Fruit fly (Drosophila melanogaster) whole organism, embryonic: ENCODE measurements around the gene CG31141.

Experiments used
- Antp ChIP-seq: fragments of 200-800 bp; sonication (Bioruptor generic); optimal IDR thresholded peaks from 3 replicates; lab custom pipeline; 2016; ENCODE audit warnings: missing biosample characterization, missing genetic modification characterization
- Bdp1 ChIP-seq: fragments of 200-800 bp; sonication (Bioruptor generic); optimal IDR thresholded peaks from 3 replicates; lab custom pipeline; 2016; ENCODE audit warnings: missing biosample characterization, missing genetic modification characterization
- CG10321 ChIP-seq: fragments of 200-800 bp; sonication (Bioruptor generic); IDR thresholded peaks from 2 replicates; pipeline ENCODE4 v1.3.6; 2022; ENCODE audit warnings: missing biosample characterization, missing genetic modification characterization
- CG11247 ChIP-seq: fragments of 200-800 bp; sonication (Bioruptor generic); IDR thresholded peaks from 2 replicates; pipeline ENCODE4 v1.3.6; 2022; ENCODE audit warnings: missing biosample characterization, missing genetic modification characterization
- CG11695 ChIP-seq: fragments of 200-800 bp; sonication (Bioruptor generic); IDR thresholded peaks from 3 replicates; pipeline ENCODE4 v1.3.6; 2022; ENCODE audit warnings: missing biosample characterization, missing genetic modification characterization
- CG13287 ChIP-seq: fragments of 200-800 bp; sonication (Bioruptor generic); IDR thresholded peaks from 2 replicates; pipeline ENCODE4 v1.3.6; 2022; ENCODE audit warnings: missing biosample characterization, missing genetic modification characterization; ENCODE audit not compliant: partially characterized antibody
- CG14710 ChIP-seq: fragments of 200-800 bp; sonication (Bioruptor generic); optimal IDR thresholded peaks from 3 replicates; lab custom pipeline; 2019; ENCODE audit warnings: missing biosample characterization, mild to moderate bottlenecking, missing genetic modification characterization, moderate library complexity
- CG15601 ChIP-seq: fragments of 200-800 bp; sonication (Bioruptor generic); optimal IDR thresholded peaks from 3 replicates; lab custom pipeline; 2019; ENCODE audit warnings: missing biosample characterization, mild to moderate bottlenecking, missing genetic modification characterization, moderate library complexity
- CG16815 ChIP-seq: fragments of 200-800 bp; sonication (Bioruptor generic); optimal IDR thresholded peaks from 3 replicates; lab custom pipeline; 2017; ENCODE audit warnings: missing biosample characterization, mild to moderate bottlenecking, missing genetic modification characterization
- CG17328 ChIP-seq: fragments of 200-800 bp; sonication (Bioruptor generic); IDR thresholded peaks from 2 replicates; pipeline ENCODE4 v1.3.6; 2022; ENCODE audit warnings: missing biosample characterization, missing genetic modification characterization
- CG17361 ChIP-seq: fragments of 200-800 bp; sonication (Bioruptor generic); IDR thresholded peaks from 3 replicates; pipeline ENCODE4 v1.3.6; 2022; ENCODE audit warnings: missing biosample characterization, missing genetic modification characterization
- CG17802 ChIP-seq: fragments of 200-800 bp; sonication (Bioruptor generic); optimal IDR thresholded peaks from 2 replicates; lab custom pipeline; 2018; ENCODE audit warnings: missing biosample characterization, mild to moderate bottlenecking, missing genetic modification characterization, moderate library complexity
- CG31365 ChIP-seq: fragments of 200-800 bp; sonication (Bioruptor generic); optimal IDR thresholded peaks from 2 replicates; lab custom pipeline; 2018; ENCODE audit warnings: missing biosample characterization, mild to moderate bottlenecking, missing genetic modification characterization
- CG3838 ChIP-seq: fragments of 200-800 bp; sonication (Bioruptor generic); optimal IDR thresholded peaks from 3 replicates; lab custom pipeline; 2016; ENCODE audit warnings: missing biosample characterization, missing genetic modification characterization
- CG3847 ChIP-seq: fragments of 200-800 bp; sonication (Bioruptor generic); IDR thresholded peaks from 2 replicates; pipeline ENCODE4 v1.3.6; 2022; ENCODE audit warnings: missing biosample characterization, missing genetic modification characterization
- CG6689 ChIP-seq: fragments of 200-800 bp; sonication (Bioruptor generic); IDR thresholded peaks from 2 replicates; pipeline ENCODE4 v1.3.6; 2022; ENCODE audit warnings: missing biosample characterization, missing genetic modification characterization
- CG6765 ChIP-seq: fragments of 200-800 bp; sonication (Bioruptor generic); optimal IDR thresholded peaks from 3 replicates; lab custom pipeline; 2017; ENCODE audit warnings: missing biosample characterization, mild to moderate bottlenecking, missing genetic modification characterization
- CG6854 ChIP-seq: fragments of 200-800 bp; sonication (Bioruptor generic); optimal IDR thresholded peaks from 3 replicates; lab custom pipeline; 2017; ENCODE audit warnings: missing biosample characterization, mild to moderate bottlenecking, missing genetic modification characterization
- CG7271 ChIP-seq: fragments of 200-800 bp; sonication (Bioruptor generic); optimal IDR thresholded peaks from 2 replicates; lab custom pipeline; 2018; ENCODE audit warnings: missing biosample characterization, mild to moderate bottlenecking, missing genetic modification characterization, moderate library complexity
- CG7556 ChIP-seq: fragments of 200-800 bp; sonication (Bioruptor generic); optimal IDR thresholded peaks from 2 replicates; lab custom pipeline; 2017; ENCODE audit warnings: missing biosample characterization, mild to moderate bottlenecking, missing genetic modification characterization
- CG8089 ChIP-seq: fragments of 200-800 bp; sonication (Bioruptor generic); optimal IDR thresholded peaks from 3 replicates; lab custom pipeline; 2016; ENCODE audit warnings: missing biosample characterization, missing genetic modification characterization
- CG8388 ChIP-seq: fragments of 200-800 bp; sonication (Bioruptor generic); optimal IDR thresholded peaks from 2 replicates; lab custom pipeline; 2019; ENCODE audit warnings: missing biosample characterization, mild to moderate bottlenecking, missing genetic modification characterization, moderate library complexity
- CG8765 ChIP-seq: fragments of 200-800 bp; sonication (Bioruptor generic); IDR thresholded peaks from 2 replicates; pipeline ENCODE4 v1.3.6; 2022; ENCODE audit warnings: missing biosample characterization, missing genetic modification characterization
- CG9876 ChIP-seq: fragments of 200-800 bp; sonication (Bioruptor generic); optimal IDR thresholded peaks from 2 replicates; lab custom pipeline; 2016; ENCODE audit warnings: missing biosample characterization, missing genetic modification characterization
- Doc3 ChIP-seq: fragments of 200-800 bp; sonication (Bioruptor generic); IDR thresholded peaks from 3 replicates; pipeline ENCODE4 v1.3.6; 2022; ENCODE audit warnings: missing biosample characterization, missing genetic modification characterization; ENCODE audit not compliant: partially characterized antibody
- Drgx ChIP-seq: fragments of 200-800 bp; sonication (Bioruptor generic); IDR thresholded peaks from 2 replicates; pipeline ENCODE4 v1.3.6; 2022; ENCODE audit warnings: missing biosample characterization, missing genetic modification characterization
- Eip74EF ChIP-seq, 2 experiments: fragments of 200-800 bp in 1 of 2; fragments of >200 bp in 1 of 2; sonication (Bioruptor generic) in 1 of 2; optimal IDR thresholded peaks; 2 replicates each; lab custom pipeline; 2017 to 2019; ENCODE audit warnings: missing biosample characterization in 2 of 2, missing genetic modification characterization in 2 of 2, mild to moderate bottlenecking in 1 of 2, moderate library complexity in 1 of 2
- HLHmδ ChIP-seq: fragments of 200-800 bp; sonication (Bioruptor generic); optimal IDR thresholded peaks from 2 replicates; lab custom pipeline; 2018; ENCODE audit warnings: missing biosample characterization, mild to moderate bottlenecking, missing genetic modification characterization, moderate library complexity
- Hr3 ChIP-seq: fragments of 200-800 bp; sonication (Bioruptor generic); optimal IDR thresholded peaks from 3 replicates; lab custom pipeline; 2016; ENCODE audit warnings: missing biosample characterization, missing genetic modification characterization
- MTF-1 ChIP-seq: fragments of 200-800 bp; sonication (Bioruptor generic); optimal IDR thresholded peaks from 2 replicates; lab custom pipeline; 2018; ENCODE audit warnings: missing biosample characterization, mild to moderate bottlenecking, missing genetic modification characterization, borderline replicate concordance
- Neu2 ChIP-seq: fragments of 200-800 bp; sonication (Bioruptor generic); optimal IDR thresholded peaks from 3 replicates; lab custom pipeline; 2016; ENCODE audit warnings: missing biosample characterization, missing genetic modification characterization, borderline replicate concordance
- Poxn ChIP-seq: fragments of 200-800 bp; sonication (Bioruptor generic); IDR thresholded peaks from 2 replicates; pipeline ENCODE4 v1.3.6; 2022; ENCODE audit warnings: missing biosample characterization, missing genetic modification characterization
- Sry-δ ChIP-seq: fragments of 200-800 bp; sonication (Bioruptor generic); optimal IDR thresholded peaks from 2 replicates; lab custom pipeline; 2016; ENCODE audit warnings: missing biosample characterization, missing genetic modification characterization
- ab ChIP-seq: fragments of 200-800 bp; sonication (Bioruptor generic); optimal IDR thresholded peaks from 2 replicates; lab custom pipeline; 2016; ENCODE audit warnings: missing biosample characterization, missing genetic modification characterization
- bab2 ChIP-seq: fragments of 200-800 bp; sonication (Bioruptor generic); optimal IDR thresholded peaks from 2 replicates; lab custom pipeline; 2016; ENCODE audit warnings: missing biosample characterization, missing genetic modification characterization
- bbx ChIP-seq: fragments of 200-800 bp; sonication (Bioruptor generic); IDR thresholded peaks from 2 replicates; pipeline ENCODE4 v1.3.6; 2022; ENCODE audit warnings: missing biosample characterization, missing genetic modification characterization; ENCODE audit not compliant: partially characterized antibody
- btn ChIP-seq: fragments of 200-800 bp; sonication (Bioruptor generic); optimal IDR thresholded peaks from 2 replicates; lab custom pipeline; 2016; ENCODE audit warnings: missing biosample characterization, missing genetic modification characterization
- en ChIP-seq: fragments of 200-800 bp; sonication (Bioruptor generic); optimal IDR thresholded peaks from 2 replicates; lab custom pipeline; 2016; ENCODE audit warnings: missing biosample characterization, missing genetic modification characterization
- gfzf ChIP-seq: fragments of 200-800 bp; sonication (Bioruptor generic); optimal IDR thresholded peaks from 2 replicates; lab custom pipeline; 2016; ENCODE audit warnings: missing biosample characterization, mild to moderate bottlenecking, missing genetic modification characterization, moderate library complexity
- hbn ChIP-seq: fragments of 200-800 bp; sonication (Bioruptor generic); IDR thresholded peaks from 2 replicates; pipeline ENCODE4 v1.3.6; 2022; ENCODE audit warnings: missing biosample characterization, missing genetic modification characterization; ENCODE audit not compliant: partially characterized antibody
- hkb ChIP-seq, 2 experiments: fragments of 200-800 bp in 1 of 2; fragments of >200 bp in 1 of 2; sonication (Bioruptor generic) in 1 of 2; IDR thresholded peaks in 1 of 2; optimal IDR thresholded peaks in 1 of 2; 2 replicates each; pipeline versions ENCODE4 v1.3.6 to Lab custom; 2017 to 2022; ENCODE audit warnings: missing biosample characterization in 1 of 2, missing genetic modification characterization in 1 of 2
- hth ChIP-seq: fragments of >200 bp; optimal IDR thresholded peaks from 2 replicates; lab custom pipeline; 2017; ENCODE audit warnings: inconsistent platforms
- nmo ChIP-seq: fragments of 200-800 bp; sonication (Bioruptor generic); optimal IDR thresholded peaks from 2 replicates; lab custom pipeline; 2018; ENCODE audit warnings: missing biosample characterization, mild to moderate bottlenecking, missing genetic modification characterization, moderate library complexity
- onecut ChIP-seq: fragments of 200-800 bp; sonication (Bioruptor generic); IDR thresholded peaks from 2 replicates; pipeline ENCODE4 v1.3.6; 2022; ENCODE audit warnings: missing biosample characterization, missing genetic modification characterization
- pan ChIP-seq, 4 experiments: fragments of >200 bp in 3 of 4; fragments of 200-800 bp in 1 of 4; sonication (Bioruptor generic) in 1 of 4; optimal IDR thresholded peaks in 3 of 4; IDR thresholded peaks in 1 of 4; 2 replicates each; pipeline versions ENCODE4 v1.3.6 to Lab custom; 2017 to 2022; ENCODE audit warnings: missing biosample characterization in 2 of 4, missing genetic modification characterization in 2 of 4, mixed read lengths in 1 of 4
- scrt ChIP-seq: fragments of 200-800 bp; sonication (Bioruptor generic); optimal IDR thresholded peaks from 2 replicates; lab custom pipeline; 2018; ENCODE audit warnings: missing biosample characterization, mild to moderate bottlenecking, missing genetic modification characterization, moderate library complexity
- sima ChIP-seq: fragments of 200-800 bp; sonication (Bioruptor generic); optimal IDR thresholded peaks from 2 replicates; lab custom pipeline; 2016; ENCODE audit warnings: missing biosample characterization, missing genetic modification characterization
- unpg ChIP-seq: fragments of 200-800 bp; sonication (Bioruptor generic); optimal IDR thresholded peaks from 3 replicates; lab custom pipeline; 2018; ENCODE audit warnings: missing biosample characterization, mild to moderate bottlenecking, missing genetic modification characterization, moderate library complexity
- vnd ChIP-seq: fragments of 200-800 bp; sonication (Bioruptor generic); IDR thresholded peaks from 3 replicates; pipeline ENCODE4 v1.3.6; 2022; ENCODE audit warnings: missing biosample characterization, missing genetic modification characterization; ENCODE audit not compliant: partially characterized antibody
- wor ChIP-seq: fragments of 200-800 bp; sonication (Bioruptor generic); IDR thresholded peaks from 2 replicates; pipeline ENCODE4 v1.3.6; 2022; ENCODE audit warnings: missing biosample characterization, missing genetic modification characterization

CG31141 gene

DNA sequence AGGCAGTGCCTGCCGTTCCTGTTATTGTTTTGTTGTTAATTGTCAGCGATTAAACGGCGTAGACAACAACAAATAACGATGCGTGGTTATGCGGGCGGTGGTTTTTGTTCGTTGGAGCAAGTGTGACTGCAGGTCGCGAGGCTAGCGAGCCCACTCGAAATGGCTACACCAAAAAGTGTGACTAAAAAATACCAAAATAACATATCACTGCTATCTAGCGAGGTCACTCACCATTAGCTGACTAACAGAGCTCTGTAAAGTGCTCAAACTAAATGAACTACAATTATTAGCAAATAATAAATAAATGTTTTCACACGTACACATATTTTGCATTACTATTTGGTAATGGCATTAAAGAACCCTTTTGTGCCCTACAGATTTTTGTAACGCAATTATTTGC, 33.2 kb upstream of the CG31141 start, which contains the start of gene Pli (continued):
- TF ChIP-seq hkb (optimal IDR thresholded peaks at IDR 0.05; lab: Kevin White, UChicago), result peak; percentile 6
- no peak for TF ChIP-seq hkb (GFP tag; IDR thresholded peaks at IDR 0.05; lab: Robert Waterston, UW)
- TF ChIP-seq CG8388, result peak; percentile 9
- TF ChIP-seq btn, result no peak
- TF ChIP-seq bab2, result no peak
- TF ChIP-seq CG7556, result no peak
- no peak for TF ChIP-seq CG6689
- TF ChIP-seq sima (GFP tag; lab: Kevin White, UChicago), result no peak
- no peak for TF ChIP-seq onecut (GFP tag; lab: Robert Waterston, UW)
- TF ChIP-seq CG11695, result no peak
- TF ChIP-seq bbx, result no peak
- peak; percentile 99 for TF ChIP-seq gfzf
- TF ChIP-seq Eip74EF (GFP tag; optimal IDR thresholded peaks at IDR 0.05; lab: Kevin White, UChicago), result peak in 1 of 2 experiments; percentile 40
- TF ChIP-seq CG9876 (GFP tag; lab: Kevin White, UChicago), result no peak
- TF ChIP-seq CG17328 (GFP tag; lab: Robert Waterston, UW), result no peak
- no peak for TF ChIP-seq CG13287 (GFP tag; lab: Robert Waterston, UW)
- TF ChIP-seq CG15601 (tag; lab: Kevin White, UChicago), result peak; percentile 49
- TF ChIP-seq Poxn (GFP tag; lab: Robert Waterston, UW), result no peak
- no peak for TF ChIP-seq CG11247 (GFP tag; lab: Robert Waterston, UW)
- no peak for TF ChIP-seq Drgx (GFP tag; lab: Robert Waterston, UW)
- TF ChIP-seq CG14710 (tag; lab: Kevin White, UChicago), result peak; percentile 69
- TF ChIP-seq CG10321 (GFP tag; lab: Robert Waterston, UW), result no peak
- no peak for TF ChIP-seq ab (GFP tag; lab: Kevin White, UChicago)
- TF ChIP-seq Neu2 (GFP tag; lab: Kevin White, UChicago), result no peak
- TF ChIP-seq hbn (GFP tag; lab: Robert Waterston, UW), result no peak
- TF ChIP-seq Bdp1 (GFP tag; lab: Kevin White, UChicago), result no peak
- TF ChIP-seq CG31365 (tag; lab: Kevin White, UChicago), result no peak
- TF ChIP-seq CG6854 (GFP tag; lab: Kevin White, UChicago), result no peak
- TF ChIP-seq nmo (GFP tag; lab: Kevin White, UChicago), result peak; percentile 68
- TF ChIP-seq en (GFP tag; lab: Kevin White, UChicago), result no peak
- TF ChIP-seq CG8765 (GFP tag; lab: Robert Waterston, UW), result no peak
- TF ChIP-seq scrt (GFP tag; lab: Kevin White, UChicago), result peak; percentile 30
- no peak for TF ChIP-seq CG16815 (GFP tag; lab: Kevin White, UChicago)
- peak; percentile 34 for TF ChIP-seq CG7271
- no peak for TF ChIP-seq CG17361 (GFP tag; lab: Robert Waterston, UW)
- TF ChIP-seq CG3847 (GFP tag; lab: Robert Waterston, UW), result no peak
- TF ChIP-seq CG6765 (GFP tag; lab: Kevin White, UChicago), result no peak
- TF ChIP-seq unpg (GFP tag; lab: Kevin White, UChicago), result peak; percentile 21
- peak; percentile 67 for TF ChIP-seq HLHmδ (GFP tag; lab: Kevin White, UChicago)
- no peak for TF ChIP-seq Hr3 (GFP tag; lab: Kevin White, UChicago)
- no peak for TF ChIP-seq CG3838 (GFP tag; lab: Kevin White, UChicago)
- no peak for TF ChIP-seq wor (GFP tag; lab: Robert Waterston, UW)
- no peak for TF ChIP-seq Doc3 (GFP tag; lab: Robert Waterston, UW)
- TF ChIP-seq Antp (GFP tag; lab: Kevin White, UChicago), result no peak
- peak; percentile 32 for TF ChIP-seq Sry-δ (GFP tag; lab: Kevin White, UChicago)
- TF ChIP-seq MTF-1 (GFP tag; lab: Kevin White, UChicago), result no peak
- TF ChIP-seq CG8089 (GFP tag; lab: Kevin White, UChicago), result no peak
- no peak for TF ChIP-seq hth (lab: Kevin White, UChicago)
- TF ChIP-seq pan (optimal IDR thresholded peaks at IDR 0.05; lab: Kevin White, UChicago), result no peak
- TF ChIP-seq pan (GFP tag; optimal IDR thresholded peaks at IDR 0.05 in 1 of 2, IDR thresholded peaks at IDR 0.05 in 1 of 2), result no peak
- TF ChIP-seq vnd, result no peak
- TF ChIP-seq CG17802 (tag; lab: Kevin White, UChicago), result no peak
